Worm (Caenorhabditis elegans): ENCODE results near the gene F23B12.7.

F23B12.7 gene

ce11 chrV:14423268-14423667, 26.2 kb upstream of the F23B12.7 start, which contains the start of gene rpoa-12:
TSS of gene rpoa-12 (minus strand) at chrV:14423304.
- no peak for TF ChIP-seq Y79H2A.3 (GFP tag; conservative IDR thresholded peaks at IDR 0.05)
- TF ChIP-seq ekl-4 (GFP tag; IDR thresholded peaks at IDR 0.05), result 0 out of 2 replicates have a peak, but pooled peaks have one; percentile 34
- no peak for TF ChIP-seq snpc-4 (GFP tag; optimal IDR thresholded peaks at IDR 0.05)
- peak in 1 of 4 experiments; percentile 42 for TF ChIP-seq snpc-4 (tag; optimal IDR thresholded peaks at IDR 0.05)
- no peak for TF ChIP-seq snpc-1.1 (tag; optimal IDR thresholded peaks at IDR 0.05; ENCODE audit: insufficient read depth)
- no peak for TF ChIP-seq F23B12.7 (tag; optimal IDR thresholded peaks at IDR 0.05; ENCODE audit: insufficient read depth)
- peak; percentile 39 for TF ChIP-seq ceh-27 (GFP tag; optimal IDR thresholded peaks at IDR 0.05)
- TF ChIP-seq F37B4.10 (GFP tag; IDR thresholded peaks at IDR 0.05), result no peak
- no peak for TF ChIP-seq B0261.1 (tag; optimal IDR thresholded peaks at IDR 0.05)
- TF ChIP-seq snpc-3.4 (tag; optimal IDR thresholded peaks at IDR 0.05), result no peak
- TF ChIP-seq ceh-58 (GFP tag; IDR thresholded peaks at IDR 0.05), result no peak
- TF ChIP-seq let-526 (GFP tag; IDR thresholded peaks at IDR 0.05), result no peak
- TF ChIP-seq sea-2 (GFP tag; IDR thresholded peaks at IDR 0.05), result no peak
- TF ChIP-seq unc-130 (GFP tag; optimal IDR thresholded peaks at IDR 0.05), result peak; percentile 8
- 0 out of 2 replicates have a peak, but pooled peaks have one; percentile 23 for TF ChIP-seq ztf-25 (GFP tag; IDR thresholded peaks at IDR 0.05)
- no peak for TF ChIP-seq ets-4 (GFP tag; optimal IDR thresholded peaks at IDR 0.05)
- 0 out of 2 replicates have a peak, but pooled peaks have one; percentile 10 for TF ChIP-seq attf-6 (GFP tag; IDR thresholded peaks at IDR 0.05)
- TF ChIP-seq ceh-100 (GFP tag; IDR thresholded peaks at IDR 0.05), result peak; percentile 88
- TF ChIP-seq hsf-1 (GFP tag; IDR thresholded peaks at IDR 0.05), result 0 out of 2 replicates have a peak, but pooled peaks have one; percentile 38
- TF ChIP-seq rpc-1 (optimal IDR thresholded peaks at IDR 0.05), result no peak
- no peak for TF ChIP-seq rpc-1 (tag; optimal IDR thresholded peaks at IDR 0.05)
- no peak for TF ChIP-seq lin-40 (tag; optimal IDR thresholded peaks at IDR 0.05)
- TF ChIP-seq repo-1 (tag; optimal IDR thresholded peaks at IDR 0.05), result no peak
- no peak for TF ChIP-seq ztf-22 (GFP tag; optimal IDR thresholded peaks at IDR 0.05)
- peak; percentile 42; the same call in 1 of the 2 replicates for TF ChIP-seq mcd-1 (GFP tag; IDR thresholded peaks at IDR 0.05)
- TF ChIP-seq attf-5 (GFP tag; optimal IDR thresholded peaks at IDR 0.05), result peak; percentile 8
- TF ChIP-seq tbx-9 (tag; optimal IDR thresholded peaks at IDR 0.05; ENCODE audit: borderline replicate concordance), result no peak
- TF ChIP-seq dpl-1 (GFP tag; optimal IDR thresholded peaks at IDR 0.05), result no peak
- no peak for TF ChIP-seq lin-54 (GFP tag; optimal IDR thresholded peaks at IDR 0.05)
- peak; percentile 17 for TF ChIP-seq K12H6.12 (tag; optimal IDR thresholded peaks at IDR 0.05)
- peak; percentile 5 for TF ChIP-seq ztf-18 (tag; optimal IDR thresholded peaks at IDR 0.05)
- no peak for TF ChIP-seq nhr-80 (tag; optimal IDR thresholded peaks at IDR 0.05)

- TF ChIP-seq atf-7 (tag; optimal IDR thresholded peaks at IDR 0.05) (no peak), ceh-100 (GFP tag; IDR thresholded peaks at IDR 0.05) (peak; percentile 78), lsy-27 (tag; optimal IDR thresholded peaks at IDR 0.05; ENCODE audit: borderline replicate concordance, insufficient read depth) (no peak), madf-6 (GFP tag; IDR thresholded peaks at IDR 0.05) (peak; percentile 31; the same call in 1 of the 2 replicates), mcd-1 (GFP tag; IDR thresholded peaks at IDR 0.05) (0 out of 2 replicates have a peak, but pooled peaks have one; percentile 20), rpc-1 (optimal IDR thresholded peaks at IDR 0.05) (peak; percentile 11), rpc-1 (tag; optimal IDR thresholded peaks at IDR 0.05) (no peak), snpc-3.4 (tag; optimal IDR thresholded peaks at IDR 0.05) (peak; percentile 14)
Observed at ce11 chrV:14424958-14425492, 24.5 kb upstream of the F23B12.7 start, which contains the start of gene rrsr-1. TSS of gene rrsr-1 (minus strand) at chrV:14425008.

ce11 chrV:14426013-14426412, 23.5 kb upstream of the F23B12.7 start:
- TF ChIP-seq lin-35 (GFP tag; optimal IDR thresholded peaks at IDR 0.05), result no peak
- TF ChIP-seq F33H1.4 (GFP tag; IDR thresholded peaks at IDR 0.05), result no peak
- no peak for TF ChIP-seq somi-1 (GFP tag; optimal IDR thresholded peaks at IDR 0.05)
- TF ChIP-seq snpc-1.3 (tag; optimal IDR thresholded peaks at IDR 0.05; ENCODE audit: insufficient read depth), result no peak
- no peak for TF ChIP-seq madf-8 (GFP tag; conservative IDR thresholded peaks at IDR 0.05)
- TF ChIP-seq hrde-1 (tag; optimal IDR thresholded peaks at IDR 0.05; ENCODE audit: borderline replicate concordance), result no peak
- TF ChIP-seq aptf-3 (GFP tag; IDR thresholded peaks at IDR 0.05), result no peak
- TF ChIP-seq zfh-2 (GFP tag; conservative IDR thresholded peaks at IDR 0.05), result no peak
- no peak for TF ChIP-seq madf-10 (tag; optimal IDR thresholded peaks at IDR 0.05)
- no peak for TF ChIP-seq unc-62 (GFP tag; optimal IDR thresholded peaks at IDR 0.05)
- no peak for TF ChIP-seq ekl-4 (GFP tag; IDR thresholded peaks at IDR 0.05)
- no peak for TF ChIP-seq let-526 (GFP tag; IDR thresholded peaks at IDR 0.05)
- no peak for TF ChIP-seq atf-7 (tag; optimal IDR thresholded peaks at IDR 0.05)
- no peak for TF ChIP-seq chd-7 (tag; optimal IDR thresholded peaks at IDR 0.05)

Data from whole organism, young adult.